Worm (Caenorhabditis elegans) whole organism, L3 larva: ENCODE results near the gene mrps-2.

Source experiments
- aly-2 ChIP-seq: fragments of 150-350 bp; optimal IDR thresholded peaks from 2 replicates; lab custom pipeline; 2014; ENCODE audit warnings: missing biosample characterization, missing genetic modification characterization
- nhr-11 ChIP-seq: fragments of 150-350 bp; optimal IDR thresholded peaks from 2 replicates; lab custom pipeline; 2014; ENCODE audit warnings: missing biosample characterization, missing genetic modification characterization
- nhr-77 ChIP-seq: fragments of 150-350 bp; optimal IDR thresholded peaks from 2 replicates; lab custom pipeline; 2014; ENCODE audit warnings: missing biosample characterization, missing genetic modification characterization
- skn-1 ChIP-seq: fragments of 150-350 bp; optimal IDR thresholded peaks from 2 replicates; lab custom pipeline; 2014; ENCODE audit warnings: missing biosample characterization, missing genetic modification characterization
- unc-62 ChIP-seq: fragments of 150-350 bp; sonication (generic microtip); optimal IDR thresholded peaks from 4 replicates; lab custom pipeline; 2014; ENCODE audit warnings: missing biosample characterization, missing genetic modification reagents, missing genetic modification characterization

ce11 chrV:8434400-8434827 is 31.1 kb upstream of the mrps-2 start:
- TF ChIP-seq aly-2 (tag; lab: Kevin White, UChicago) (no peak), nhr-11 (tag; lab: Kevin White, UChicago) (no peak), unc-62 (GFP tag; lab: Kevin White, UChicago) (no peak), nhr-77 (tag; lab: Kevin White, UChicago) (no peak), skn-1 (tag; lab: Kevin White, UChicago) (no peak)
